Fruit fly (Drosophila melanogaster): ENCODE results near the gene TORIP.

TORIP gene

DNA sequence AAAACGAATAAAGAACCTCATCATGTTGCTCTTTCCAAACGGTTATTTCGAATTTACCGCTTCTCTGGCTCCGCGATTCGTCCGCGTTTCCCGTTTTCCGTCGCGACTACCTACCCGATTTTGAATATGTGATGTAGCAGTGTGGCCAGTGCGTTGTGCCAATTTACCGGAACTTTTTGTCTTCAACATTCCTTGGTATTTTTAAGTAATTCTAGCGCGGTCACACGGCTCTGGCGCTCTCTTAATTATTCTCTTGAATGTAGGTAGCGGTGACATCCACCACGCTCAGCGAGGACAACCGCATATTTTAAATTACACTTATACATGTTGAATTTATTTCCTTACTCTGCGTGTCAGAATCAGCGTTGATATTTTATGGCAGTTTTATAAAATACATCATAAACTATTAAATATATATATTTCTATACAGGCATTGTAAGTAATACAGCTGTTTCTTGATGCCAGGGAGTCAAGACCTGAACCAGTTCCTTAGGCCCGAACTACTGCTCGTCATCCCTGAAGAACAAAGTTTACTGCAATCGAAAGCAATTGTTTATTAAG, 11.4 kb downstream of the TORIP start, which contains the start of the genes CG42637, Gyc76C and SREBP (continued):
- no peak for TF ChIP-seq emc (GFP tag; optimal IDR thresholded peaks at IDR 0.05)
- TF ChIP-seq hbn (GFP tag; IDR thresholded peaks at IDR 0.05; ENCODE audit: partially characterized antibody) = 0 out of 2 replicates have a peak, but pooled peaks have one; percentile 25
- TF ChIP-seq CG1603 (tag; optimal IDR thresholded peaks at IDR 0.05) = peak; percentile 66
- TF ChIP-seq CG9932 (GFP tag; IDR thresholded peaks at IDR 0.05) = 0 out of 2 replicates have a peak, but pooled peaks have one; percentile 4
- peak; percentile 56; the same call in 2 of the 3 replicates for TF ChIP-seq knrl (GFP tag; IDR thresholded peaks at IDR 0.05; ENCODE audit: partially characterized antibody)
- TF ChIP-seq CG17612 (GFP tag; IDR thresholded peaks at IDR 0.05) = no peak
- no peak for TF ChIP-seq CG7786 (GFP tag; optimal IDR thresholded peaks at IDR 0.05)
- TF ChIP-seq CTCF (GFP tag; optimal IDR thresholded peaks at IDR 0.05) = peak; percentile 75
- TF ChIP-seq CG8290 (GFP tag; optimal IDR thresholded peaks at IDR 0.05) = peak; percentile 55
- peak in 1 of 2 experiments; percentile 82 for TF ChIP-seq CG8290 (tag; optimal IDR thresholded peaks at IDR 0.05)
- peak; percentile 2 for TF ChIP-seq CG18619 (GFP tag; optimal IDR thresholded peaks at IDR 0.05)
- peak; percentile 12 for TF ChIP-seq repo (GFP tag; optimal IDR thresholded peaks at IDR 0.05)
- no peak for TF ChIP-seq CG17802 (tag; optimal IDR thresholded peaks at IDR 0.05)
- peak; percentile 71 for TF ChIP-seq Jarid2 (GFP tag; optimal IDR thresholded peaks at IDR 0.05)
- TF ChIP-seq H15 (GFP tag; IDR thresholded peaks at IDR 0.05) = no peak
- TF ChIP-seq CG18011 (GFP tag; optimal IDR thresholded peaks at IDR 0.05) = no peak
- peak; percentile 29; the same call in 1 of the 3 replicates for TF ChIP-seq Dbx (GFP tag; IDR thresholded peaks at IDR 0.05)
- no peak for TF ChIP-seq HLH54F (GFP tag; optimal IDR thresholded peaks at IDR 0.05)
- no peak for TF ChIP-seq Mad (GFP tag; optimal IDR thresholded peaks at IDR 0.05)
- TF ChIP-seq br (optimal IDR thresholded peaks at IDR 0.05) = no peak
- peak; percentile 46 for TF ChIP-seq MTF-1 (GFP tag; optimal IDR thresholded peaks at IDR 0.05; ENCODE audit: borderline replicate concordance)
- TF ChIP-seq CG9797 (GFP tag; optimal IDR thresholded peaks at IDR 0.05) = peak; percentile 96
- peak; percentile 31 for TF ChIP-seq mirr (GFP tag; optimal IDR thresholded peaks at IDR 0.05)
- TF ChIP-seq pan (optimal IDR thresholded peaks at IDR 0.05) = no peak
- no peak for TF ChIP-seq pan (GFP tag; optimal IDR thresholded peaks at IDR 0.05 in 1 of 2, IDR thresholded peaks at IDR 0.05 in 1 of 2)
- TF ChIP-seq CG10431 (GFP tag; optimal IDR thresholded peaks at IDR 0.05) = peak; percentile 4
- no peak for TF ChIP-seq kni (GFP tag; optimal IDR thresholded peaks at IDR 0.05)
- TF ChIP-seq Dek (tag; optimal IDR thresholded peaks at IDR 0.05) = peak; percentile 30
- no peak for TF ChIP-seq CG9727 (GFP tag; optimal IDR thresholded peaks at IDR 0.05)
- TF ChIP-seq CG3163 (GFP tag; optimal IDR thresholded peaks at IDR 0.05) = peak; percentile 100
- no peak for TF ChIP-seq CG16863 (GFP tag; optimal IDR thresholded peaks at IDR 0.05)
- no peak for TF ChIP-seq tap (tag; optimal IDR thresholded peaks at IDR 0.05)
- peak; percentile 66; the same call in 1 of the 3 replicates for TF ChIP-seq sr (GFP tag; IDR thresholded peaks at IDR 0.05)
- peak; percentile 4 for TF ChIP-seq Sry-δ (GFP tag; optimal IDR thresholded peaks at IDR 0.05)
- no peak for TF ChIP-seq CG12236 (GFP tag; optimal IDR thresholded peaks at IDR 0.05)
- TF ChIP-seq CG1792 (GFP tag; optimal IDR thresholded peaks at IDR 0.05) = no peak
- TF ChIP-seq eyg (GFP tag; optimal IDR thresholded peaks at IDR 0.05) = no peak
- 0 out of 3 replicates have a peak, but pooled peaks have one; percentile 6 for TF ChIP-seq mld (GFP tag; IDR thresholded peaks at IDR 0.05; ENCODE audit: partially characterized antibody)
- no peak for TF ChIP-seq CG8944 (GFP tag; optimal IDR thresholded peaks at IDR 0.05)
- TF ChIP-seq gro (GFP tag; optimal IDR thresholded peaks at IDR 0.05) = peak; percentile 19
- TF ChIP-seq lbe (GFP tag; optimal IDR thresholded peaks at IDR 0.05) = peak; percentile 47
- TF ChIP-seq E2f2 (GFP tag; IDR thresholded peaks at IDR 0.05) = peak; percentile 89
- TF ChIP-seq Scr (GFP tag; IDR thresholded peaks at IDR 0.05; ENCODE audit: partially characterized antibody) = peak; percentile 15; the same call in 1 of the 2 replicates
- TF ChIP-seq aop (GFP tag; IDR thresholded peaks at IDR 0.05) = no peak
- TF ChIP-seq CG7928 (GFP tag; optimal IDR thresholded peaks at IDR 0.05) = peak; percentile 98
- TF ChIP-seq vnd (GFP tag; IDR thresholded peaks at IDR 0.05; ENCODE audit: partially characterized antibody) = no peak
- peak; percentile 62; the same call in 1 of the 2 replicates for TF ChIP-seq amos (GFP tag; IDR thresholded peaks at IDR 0.05; ENCODE audit: partially characterized antibody)
- no peak for TF ChIP-seq CG2120 (GFP tag; optimal IDR thresholded peaks at IDR 0.05)
- TF ChIP-seq sug (tag; optimal IDR thresholded peaks at IDR 0.05) = peak; percentile 34
- TF ChIP-seq Poxn (GFP tag; IDR thresholded peaks at IDR 0.05) = no peak
- peak; percentile 51 for TF ChIP-seq B-H2 (GFP tag; optimal IDR thresholded peaks at IDR 0.05)
